Fruit fly (Drosophila melanogaster): ENCODE measurements around the gene CG14137.

The CG14137 gene

DNA sequence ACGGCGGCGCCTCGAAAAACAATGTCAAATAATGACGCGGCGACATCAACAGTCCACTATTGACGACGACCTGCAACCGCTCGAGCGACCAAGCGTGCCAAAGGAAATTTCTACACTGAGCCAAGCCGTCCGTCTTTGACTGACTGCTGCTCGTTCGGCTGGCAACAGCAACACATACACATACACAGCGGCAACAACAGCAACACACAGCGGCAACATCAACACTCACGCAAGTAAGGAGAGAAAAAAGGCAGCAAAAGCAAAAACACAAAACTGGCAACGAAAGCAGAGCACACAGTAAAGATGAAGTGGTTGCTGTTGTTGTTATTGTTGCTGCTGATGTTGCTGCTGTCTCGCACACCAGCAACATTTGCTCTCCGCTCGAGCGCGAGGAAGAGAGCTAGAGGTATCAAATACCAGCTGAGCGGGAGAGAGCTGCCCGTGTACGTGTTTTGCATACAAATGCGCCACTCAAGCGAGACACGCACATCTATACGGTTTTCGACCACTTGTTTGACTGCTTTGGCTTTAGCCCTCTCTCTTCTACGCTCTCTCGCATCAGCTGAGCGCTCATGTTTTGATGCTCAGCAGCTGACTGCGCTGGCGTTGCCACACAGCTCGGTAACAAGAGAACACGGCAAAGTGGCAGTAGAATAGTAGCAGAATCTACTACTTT is 46.7 kb downstream of the CG14137 start:
- peak; percentile 56 for TF ChIP-seq CG8478 (optimal IDR thresholded peaks at IDR 0.05)
- no peak for TF ChIP-seq EcR (GFP tag; optimal IDR thresholded peaks at IDR 0.05)
- peak; percentile 98 for TF ChIP-seq Dll (optimal IDR thresholded peaks at IDR 0.05)
- TF ChIP-seq usp (GFP tag; optimal IDR thresholded peaks at IDR 0.05): no peak
- TF ChIP-seq psq (optimal IDR thresholded peaks at IDR 0.05): no peak
- no peak for TF ChIP-seq pan (optimal IDR thresholded peaks at IDR 0.05)

DNA sequence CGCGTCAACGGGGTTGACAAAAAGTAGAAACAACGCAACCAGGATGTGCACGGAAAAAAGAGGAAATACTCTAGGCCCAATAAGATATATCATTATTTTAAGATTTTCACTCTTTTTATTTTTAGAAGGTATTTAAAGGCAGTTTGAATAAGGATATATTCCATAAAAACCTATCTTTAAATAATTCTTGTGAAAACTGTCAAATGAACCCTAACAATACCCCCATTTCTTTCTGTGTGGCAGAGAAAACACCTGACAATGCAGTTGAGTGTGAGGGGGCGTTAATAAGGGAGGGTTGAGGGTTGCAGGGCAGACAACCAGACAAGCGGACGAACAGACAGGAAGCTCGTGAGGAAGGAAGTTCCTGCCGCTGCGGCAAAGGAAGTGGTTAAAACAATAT is 47.9 kb downstream of the CG14137 start:
- TF ChIP-seq CG8478 (optimal IDR thresholded peaks at IDR 0.05) (no peak), psq (optimal IDR thresholded peaks at IDR 0.05) (no peak), usp (GFP tag; optimal IDR thresholded peaks at IDR 0.05) (no peak), pan (optimal IDR thresholded peaks at IDR 0.05) (no peak), EcR (GFP tag; optimal IDR thresholded peaks at IDR 0.05) (no peak), Dll (optimal IDR thresholded peaks at IDR 0.05) (no peak)

DNA sequence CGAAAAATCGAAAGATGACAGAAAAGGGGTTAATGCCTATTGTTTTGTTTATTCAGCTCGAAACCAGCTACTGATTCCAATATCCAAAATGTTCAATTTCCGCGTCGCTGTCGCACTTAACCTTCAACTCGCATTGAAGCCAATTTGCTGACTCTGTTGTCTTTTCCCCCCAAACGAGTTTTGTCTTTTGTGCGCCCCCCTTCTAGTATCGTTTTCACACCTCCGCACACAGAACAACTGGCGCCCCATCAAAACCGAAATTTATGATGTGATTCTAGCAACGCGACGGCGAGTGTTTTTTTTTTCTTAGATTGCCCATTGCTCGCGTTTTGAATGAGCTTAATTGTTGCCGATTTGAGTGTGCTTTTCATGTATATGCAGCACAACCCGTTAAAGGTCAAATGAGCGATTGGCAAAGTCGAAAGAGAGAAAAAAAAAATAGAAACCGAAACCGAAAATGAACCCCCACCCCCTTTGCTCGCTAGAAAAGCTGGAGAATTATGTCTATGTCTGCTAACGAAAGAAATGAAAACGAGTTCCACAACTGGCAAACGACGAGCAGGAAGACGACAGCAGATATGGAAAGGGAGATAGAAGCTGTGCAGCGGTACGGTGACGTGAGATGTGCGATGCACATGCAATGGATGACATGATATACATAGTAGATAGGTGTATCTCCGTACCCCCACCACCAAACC is 49.4 kb downstream of the CG14137 start:
- TF ChIP-seq usp (GFP tag; optimal IDR thresholded peaks at IDR 0.05) (no peak), pan (optimal IDR thresholded peaks at IDR 0.05) (no peak), psq (optimal IDR thresholded peaks at IDR 0.05) (no peak)

All from whole organism.